Fruit fly (Drosophila melanogaster) whole organism, embryonic: Measurements from ENCODE around the gene CG43339.

Source experiments
- Abd-B ChIP-seq: fragments of 200-800 bp; sonication (Bioruptor generic); optimal IDR thresholded peaks from 2 replicates; lab custom pipeline; 2018; ENCODE audit warnings: missing biosample characterization, mild to moderate bottlenecking, missing genetic modification characterization, moderate library complexity
- B-H1 ChIP-seq: fragments of 200-800 bp; sonication (Bioruptor generic); IDR thresholded peaks from 3 replicates; pipeline ENCODE4 v1.3.6; 2022; ENCODE audit warnings: missing biosample characterization, missing genetic modification characterization
- CG10431 ChIP-seq: fragments of 200-800 bp; sonication (Bioruptor generic); optimal IDR thresholded peaks from 3 replicates; lab custom pipeline; 2018; ENCODE audit warnings: missing biosample characterization, mild to moderate bottlenecking, missing genetic modification characterization
- CG11085 ChIP-seq: fragments of 200-800 bp; sonication (Bioruptor generic); IDR thresholded peaks from 2 replicates; pipeline ENCODE4 v1.3.6; 2022; ENCODE audit warnings: missing biosample characterization, missing genetic modification characterization
- CG12155 ChIP-seq: fragments of 200-800 bp; sonication (Bioruptor generic); optimal IDR thresholded peaks from 3 replicates; lab custom pipeline; 2016; ENCODE audit warnings: missing biosample characterization, missing genetic modification characterization
- CG14441 ChIP-seq: fragments of 200-800 bp; sonication (Bioruptor generic); IDR thresholded peaks from 2 replicates; pipeline ENCODE4 v1.3.6; 2022; ENCODE audit warnings: missing biosample characterization, missing genetic modification characterization
- CG15601 ChIP-seq: fragments of 200-800 bp; sonication (Bioruptor generic); optimal IDR thresholded peaks from 3 replicates; lab custom pipeline; 2019; ENCODE audit warnings: missing biosample characterization, mild to moderate bottlenecking, missing genetic modification characterization, moderate library complexity
- CG16813 ChIP-seq: fragments of 200-800 bp; sonication (Bioruptor generic); IDR thresholded peaks from 3 replicates; pipeline ENCODE4 v1.3.6; 2022; ENCODE audit warnings: missing biosample characterization, missing genetic modification characterization; ENCODE audit not compliant: partially characterized antibody
- CG17359 ChIP-seq: fragments of 200-800 bp; sonication (Bioruptor generic); optimal IDR thresholded peaks from 3 replicates; lab custom pipeline; 2018; ENCODE audit warnings: missing biosample characterization, mild to moderate bottlenecking, missing genetic modification characterization, moderate library complexity
- CG17912 ChIP-seq: fragments of 200-800 bp; sonication (Bioruptor generic); optimal IDR thresholded peaks from 2 replicates; lab custom pipeline; 2018; ENCODE audit warnings: missing biosample characterization, mild to moderate bottlenecking, missing genetic modification characterization
- CG18619 ChIP-seq: fragments of 200-800 bp; sonication (Bioruptor generic); optimal IDR thresholded peaks from 3 replicates; lab custom pipeline; 2017; ENCODE audit warnings: missing biosample characterization, mild to moderate bottlenecking, missing genetic modification characterization
- CG2678 ChIP-seq: fragments of 200-800 bp; sonication (Bioruptor generic); optimal IDR thresholded peaks from 3 replicates; lab custom pipeline; 2019; ENCODE audit warnings: missing biosample characterization, mild to moderate bottlenecking, missing genetic modification characterization, moderate library complexity
- CG2875 ChIP-seq: fragments of 200-800 bp; sonication (Bioruptor generic); optimal IDR thresholded peaks from 2 replicates; lab custom pipeline; 2017; ENCODE audit warnings: missing biosample characterization, mild to moderate bottlenecking, missing genetic modification characterization, missing genetic modification reagents
- CG33557 ChIP-seq: fragments of 200-800 bp; sonication (Bioruptor generic); optimal IDR thresholded peaks from 2 replicates; lab custom pipeline; 2019; ENCODE audit warnings: missing biosample characterization, mild to moderate bottlenecking, missing genetic modification characterization, moderate library complexity
- CG6254 ChIP-seq: fragments of 200-800 bp; sonication (Bioruptor generic); optimal IDR thresholded peaks from 3 replicates; lab custom pipeline; 2017; ENCODE audit warnings: mild to moderate bottlenecking, missing biosample characterization, missing genetic modification reagents, missing genetic modification characterization
- CG7357 ChIP-seq: fragments of 200-800 bp; sonication (Bioruptor generic); IDR thresholded peaks from 3 replicates; pipeline ENCODE4 v1.3.6; 2022; ENCODE audit warnings: missing biosample characterization, missing genetic modification characterization
- CrebB ChIP-seq: fragments of 200-800 bp; sonication (Bioruptor generic); optimal IDR thresholded peaks from 3 replicates; lab custom pipeline; 2018; ENCODE audit warnings: missing biosample characterization, mild to moderate bottlenecking, missing genetic modification characterization
- D ChIP-seq, 2 experiments: fragments of 200-800 bp in 1 of 2; fragments of >200 bp in 1 of 2; sonication (Bioruptor generic) in 1 of 2; optimal IDR thresholded peaks; 2 replicates in 1 of 2; 3 replicates in 1 of 2; lab custom pipeline; 2017; ENCODE audit warnings: mild to moderate bottlenecking in 1 of 2, missing biosample characterization in 1 of 2, missing genetic modification characterization in 1 of 2, missing genetic modification reagents in 1 of 2
- ERR ChIP-seq: fragments of 200-800 bp; sonication (Bioruptor generic); optimal IDR thresholded peaks from 2 replicates; lab custom pipeline; 2016; ENCODE audit warnings: missing biosample characterization, missing genetic modification characterization
- H2.0 ChIP-seq: fragments of 200-800 bp; sonication (Bioruptor generic); IDR thresholded peaks from 2 replicates; pipeline ENCODE4 v1.3.6; 2022; ENCODE audit warnings: missing biosample characterization, missing genetic modification characterization
- HLH3B ChIP-seq: fragments of 200-800 bp; sonication (Bioruptor generic); IDR thresholded peaks from 2 replicates; pipeline ENCODE4 v1.3.6; 2022; ENCODE audit warnings: missing biosample characterization, missing genetic modification characterization
- HmgZ ChIP-seq: fragments of 200-800 bp; sonication (Bioruptor generic); optimal IDR thresholded peaks from 2 replicates; lab custom pipeline; 2018; ENCODE audit warnings: missing biosample characterization, mild to moderate bottlenecking, missing genetic modification characterization
- Hr51 ChIP-seq, 2 experiments: fragments of 200-800 bp; sonication (Bioruptor generic); optimal IDR thresholded peaks; 2 replicates in 1 of 2; 3 replicates in 1 of 2; lab custom pipeline; 2016 to 2018; ENCODE audit warnings: missing biosample characterization in 2 of 2, missing genetic modification characterization in 2 of 2, mild to moderate bottlenecking in 1 of 2, moderate library complexity in 1 of 2
- Lhr ChIP-seq: fragments of 200-800 bp; sonication (Bioruptor generic); optimal IDR thresholded peaks from 3 replicates; lab custom pipeline; 2017; ENCODE audit warnings: mild to moderate bottlenecking, missing biosample characterization, missing genetic modification reagents, missing genetic modification characterization
- Poxn ChIP-seq: fragments of 200-800 bp; sonication (Bioruptor generic); IDR thresholded peaks from 2 replicates; pipeline ENCODE4 v1.3.6; 2022; ENCODE audit warnings: missing biosample characterization, missing genetic modification characterization
- Ravus ChIP-seq: fragments of 200-800 bp; sonication (Bioruptor generic); IDR thresholded peaks from 2 replicates; pipeline ENCODE4 v1.3.6; 2022; ENCODE audit warnings: missing biosample characterization, missing genetic modification characterization
- Sox100B ChIP-seq: fragments of 200-800 bp; sonication (Bioruptor generic); optimal IDR thresholded peaks from 3 replicates; lab custom pipeline; 2018; ENCODE audit warnings: missing biosample characterization, mild to moderate bottlenecking, missing genetic modification characterization
- Sox102F ChIP-seq: fragments of 200-800 bp; sonication (Bioruptor generic); optimal IDR thresholded peaks from 2 replicates; lab custom pipeline; 2018; ENCODE audit warnings: missing biosample characterization, mild to moderate bottlenecking, missing genetic modification characterization, moderate library complexity
- Spps ChIP-seq: fragments of 200-800 bp; sonication (Bioruptor generic); optimal IDR thresholded peaks from 2 replicates; lab custom pipeline; 2018; ENCODE audit warnings: missing biosample characterization, mild to moderate bottlenecking, missing genetic modification characterization
- Ssrp ChIP-seq: fragments of 200-800 bp; sonication (Bioruptor generic); optimal IDR thresholded peaks from 2 replicates; lab custom pipeline; 2018; ENCODE audit warnings: missing biosample characterization, mild to moderate bottlenecking, missing genetic modification characterization, moderate library complexity
- bowl ChIP-seq: fragments of 200-800 bp; sonication (Bioruptor generic); IDR thresholded peaks from 2 replicates; pipeline ENCODE4 v1.3.6; 2022; ENCODE audit warnings: missing biosample characterization, missing genetic modification characterization
- fd3F ChIP-seq: fragments of 200-800 bp; sonication (Bioruptor generic); optimal IDR thresholded peaks from 2 replicates; lab custom pipeline; 2018; ENCODE audit warnings: missing biosample characterization, mild to moderate bottlenecking, missing genetic modification characterization, moderate library complexity
- gro ChIP-seq: fragments of 200-800 bp; sonication (Bioruptor generic); optimal IDR thresholded peaks from 2 replicates; lab custom pipeline; 2016; ENCODE audit warnings: missing biosample characterization, missing genetic modification characterization
- jing ChIP-seq: fragments of 200-800 bp; sonication (Bioruptor generic); optimal IDR thresholded peaks from 2 replicates; lab custom pipeline; 2018; ENCODE audit warnings: missing biosample characterization, mild to moderate bottlenecking, missing genetic modification characterization
- ken ChIP-seq: fragments of 200-800 bp; sonication (Bioruptor generic); IDR thresholded peaks from 3 replicates; pipeline ENCODE4 v1.3.6; 2022; ENCODE audit warnings: missing biosample characterization, missing genetic modification characterization
- lab ChIP-seq: fragments of 200-800 bp; sonication (Bioruptor generic); optimal IDR thresholded peaks from 3 replicates; lab custom pipeline; 2017; ENCODE audit warnings: missing biosample characterization, missing genetic modification characterization, mild to moderate bottlenecking, moderate library complexity, missing genetic modification reagents
- org-1 ChIP-seq: fragments of 200-800 bp; sonication (Bioruptor generic); optimal IDR thresholded peaks from 2 replicates; lab custom pipeline; 2017; ENCODE audit warnings: missing biosample characterization, missing genetic modification characterization
- prd ChIP-seq, 3 experiments: fragments of >200 bp in 2 of 3; fragments of 200-800 bp in 1 of 3; sonication (Bioruptor generic) in 1 of 3; optimal IDR thresholded peaks in 2 of 3; IDR thresholded peaks in 1 of 3; 2 replicates in 2 of 3; 3 replicates in 1 of 3; pipeline versions ENCODE4 v1.3.6 to Lab custom; 2017 to 2022; ENCODE audit warnings: missing biosample characterization in 1 of 3, missing genetic modification characterization in 1 of 3
- ro ChIP-seq: fragments of 200-800 bp; sonication (Bioruptor generic); IDR thresholded peaks from 2 replicates; pipeline ENCODE4 v1.3.6; 2022; ENCODE audit warnings: missing biosample characterization, missing genetic modification characterization
- sr ChIP-seq: fragments of 200-800 bp; sonication (Bioruptor generic); IDR thresholded peaks from 3 replicates; pipeline ENCODE4 v1.3.6; 2022; ENCODE audit warnings: missing biosample characterization, missing genetic modification characterization
- stwl ChIP-seq: fragments of 200-800 bp; sonication (Bioruptor generic); optimal IDR thresholded peaks from 3 replicates; lab custom pipeline; 2018; ENCODE audit warnings: missing biosample characterization, mild to moderate bottlenecking, missing genetic modification characterization, moderate library complexity
- tin ChIP-seq: fragments of 200-800 bp; sonication (Bioruptor generic); optimal IDR thresholded peaks from 3 replicates; lab custom pipeline; 2016; ENCODE audit warnings: missing biosample characterization, missing genetic modification characterization
- trem ChIP-seq: fragments of 200-800 bp; optimal IDR thresholded peaks from 3 replicates; lab custom pipeline; 2019; ENCODE audit warnings: missing biosample characterization, mild to moderate bottlenecking, missing genetic modification characterization, moderate library complexity
- unpg ChIP-seq: fragments of 200-800 bp; sonication (Bioruptor generic); optimal IDR thresholded peaks from 3 replicates; lab custom pipeline; 2018; ENCODE audit warnings: missing biosample characterization, mild to moderate bottlenecking, missing genetic modification characterization, moderate library complexity
- wdn ChIP-seq: fragments of 200-800 bp; sonication (Bioruptor generic); IDR thresholded peaks from 2 replicates; pipeline ENCODE4 v1.3.6; 2022; ENCODE audit warnings: missing biosample characterization, missing genetic modification characterization
- wor ChIP-seq: fragments of 200-800 bp; sonication (Bioruptor generic); IDR thresholded peaks from 2 replicates; pipeline ENCODE4 v1.3.6; 2022; ENCODE audit warnings: missing biosample characterization, missing genetic modification characterization
- zen ChIP-seq: fragments of 200-800 bp; sonication (Bioruptor generic); optimal IDR thresholded peaks from 3 replicates; lab custom pipeline; 2018; ENCODE audit warnings: missing biosample characterization, mild to moderate bottlenecking, missing genetic modification characterization, moderate library complexity
- zfh2 ChIP-seq: fragments of 200-800 bp; sonication (Bioruptor generic); optimal IDR thresholded peaks from 2 replicates; lab custom pipeline; 2016; ENCODE audit warnings: missing biosample characterization, missing genetic modification characterization

Gene CG43339

dm6 chr2L:18665952-18666606 lies 7.0 kb downstream of the CG43339 start (continued):
- TF ChIP-seq CG14441 (GFP tag; lab: Robert Waterston, UW) (peak; percentile 49; the same call in 1 of the 2 replicates), Ravus (GFP tag; lab: Robert Waterston, UW) (no peak), CG2678 (tag; lab: Kevin White, UChicago) (no peak), wdn (GFP tag; lab: Robert Waterston, UW) (no peak), Hr51 (GFP tag; optimal IDR thresholded peaks at IDR 0.05; lab: Kevin White, UChicago) (peak in 1 of 2 experiments; percentile 2), bowl (GFP tag; lab: Robert Waterston, UW) (no peak), HmgZ (peak; percentile 70), sr (no peak), B-H1 (no peak), org-1 (GFP tag; lab: Kevin White, UChicago) (no peak), ken (GFP tag; lab: Robert Waterston, UW) (0 out of 3 replicates have a peak, but pooled peaks have one; percentile 45), CG33557 (GFP tag; lab: Kevin White, UChicago) (no peak), CG6254 (GFP tag; lab: Kevin White, UChicago) (no peak), unpg (no peak), prd (optimal IDR thresholded peaks at IDR 0.05; lab: Kevin White, UChicago) (no peak), prd (GFP tag; IDR thresholded peaks at IDR 0.05; lab: Robert Waterston, UW) (peak; percentile 47; the same call in 2 of the 3 replicates), CG15601 (peak; percentile 45), D (optimal IDR thresholded peaks at IDR 0.05; lab: Kevin White, UChicago) (no peak), D (GFP tag; optimal IDR thresholded peaks at IDR 0.05; lab: Kevin White, UChicago) (no peak), CG17359 (peak; percentile 34), Poxn (GFP tag; lab: Robert Waterston, UW) (no peak), HLH3B (GFP tag; lab: Robert Waterston, UW) (peak; percentile 28; the same call in 1 of the 2 replicates), CG12155 (GFP tag; lab: Kevin White, UChicago) (peak; percentile 13), zfh2 (GFP tag; lab: Kevin White, UChicago) (peak; percentile 7), CG16813 (peak; percentile 57; the same call in 2 of the 3 replicates), Abd-B (GFP tag; lab: Kevin White, UChicago) (peak; percentile 19), CG10431 (GFP tag; lab: Kevin White, UChicago) (no peak), wor (GFP tag; lab: Robert Waterston, UW) (no peak), Ssrp (tag; lab: Kevin White, UChicago) (peak; percentile 14), tin (peak; percentile 56), CG7357 (peak; percentile 29; the same call in 1 of the 3 replicates), gro (GFP tag; lab: Kevin White, UChicago) (no peak), zen (tag; lab: Kevin White, UChicago) (peak; percentile 71), Lhr (GFP tag; lab: Kevin White, UChicago) (peak; percentile 83), H2.0 (peak; percentile 50; the same call in 1 of the 2 replicates), CG11085 (GFP tag; lab: Robert Waterston, UW) (peak; percentile 40; the same call in 1 of the 2 replicates), lab (GFP tag; lab: Kevin White, UChicago) (peak; percentile 9), trem (tag; lab: Kevin White, UChicago) (no peak), CG2875 (GFP tag; lab: Kevin White, UChicago) (no peak), ro (GFP tag; lab: Robert Waterston, UW) (no peak), CG18619 (GFP tag; lab: Kevin White, UChicago) (peak; percentile 19), Sox100B (no peak), CrebB (tag; lab: Kevin White, UChicago) (no peak), ERR (GFP tag; lab: Kevin White, UChicago) (no peak), stwl (tag; lab: Kevin White, UChicago) (peak; percentile 96), Sox102F (GFP tag; lab: Kevin White, UChicago) (peak; percentile 57), Spps (tag; lab: Kevin White, UChicago) (no peak), CG17912 (GFP tag; lab: Kevin White, UChicago) (no peak), jing (no peak), fd3F (GFP tag; lab: Kevin White, UChicago) (no peak)
